Fruit fly (Drosophila melanogaster) whole organism, embryonic: ENCODE data around the gene CAH6.
A peak's percentile ranks its signal among the peaks of the same experiment; 100 is the strongest.

Experiments used
- Abd-B ChIP-seq: fragments of 200-800 bp; sonication (Bioruptor generic); optimal IDR thresholded peaks from 2 replicates; lab custom pipeline; 2018; ENCODE audit warnings: missing biosample characterization, mild to moderate bottlenecking, missing genetic modification characterization, moderate library complexity
- BtbVII ChIP-seq: fragments of 200-800 bp; sonication (Bioruptor generic); optimal IDR thresholded peaks from 3 replicates; lab custom pipeline; 2017; ENCODE audit warnings: missing biosample characterization, mild to moderate bottlenecking, missing genetic modification characterization
- CG10431 ChIP-seq: fragments of 200-800 bp; sonication (Bioruptor generic); optimal IDR thresholded peaks from 3 replicates; lab custom pipeline; 2018; ENCODE audit warnings: missing biosample characterization, mild to moderate bottlenecking, missing genetic modification characterization
- CG11504 ChIP-seq: fragments of 200-800 bp; sonication (Bioruptor generic); optimal IDR thresholded peaks from 3 replicates; lab custom pipeline; 2019; ENCODE audit warnings: missing biosample characterization, mild to moderate bottlenecking, missing genetic modification characterization, moderate library complexity
- CG11723 ChIP-seq: fragments of 200-800 bp; sonication (Bioruptor generic); optimal IDR thresholded peaks from 2 replicates; lab custom pipeline; 2017; ENCODE audit warnings: missing biosample characterization, mild to moderate bottlenecking, missing genetic modification characterization
- CG12155 ChIP-seq: fragments of 200-800 bp; sonication (Bioruptor generic); optimal IDR thresholded peaks from 3 replicates; lab custom pipeline; 2016; ENCODE audit warnings: missing biosample characterization, missing genetic modification characterization
- CG15073 ChIP-seq: fragments of 200-800 bp; sonication (Bioruptor generic); optimal IDR thresholded peaks from 2 replicates; lab custom pipeline; 2016; ENCODE audit warnings: missing biosample characterization, missing genetic modification characterization
- CG15514 ChIP-seq: fragments of 200-800 bp; sonication (Bioruptor generic); optimal IDR thresholded peaks from 3 replicates; lab custom pipeline; 2017; ENCODE audit warnings: missing biosample characterization, missing genetic modification characterization, mild to moderate bottlenecking, moderate library complexity, missing genetic modification reagents
- CG16815 ChIP-seq: fragments of 200-800 bp; sonication (Bioruptor generic); optimal IDR thresholded peaks from 3 replicates; lab custom pipeline; 2017; ENCODE audit warnings: missing biosample characterization, mild to moderate bottlenecking, missing genetic modification characterization
- CG17568 ChIP-seq: fragments of 200-800 bp; sonication (Bioruptor generic); optimal IDR thresholded peaks from 2 replicates; lab custom pipeline; 2018; ENCODE audit warnings: missing biosample characterization, mild to moderate bottlenecking, missing genetic modification characterization, moderate library complexity
- CG18764 ChIP-seq: fragments of 200-800 bp; sonication (Bioruptor generic); optimal IDR thresholded peaks from 3 replicates; lab custom pipeline; 2016; ENCODE audit warnings: missing biosample characterization, missing genetic modification characterization
- CG2875 ChIP-seq: fragments of 200-800 bp; sonication (Bioruptor generic); optimal IDR thresholded peaks from 2 replicates; lab custom pipeline; 2017; ENCODE audit warnings: missing biosample characterization, mild to moderate bottlenecking, missing genetic modification characterization, missing genetic modification reagents
- CG31441 ChIP-seq: fragments of 200-800 bp; sonication (Bioruptor generic); IDR thresholded peaks from 2 replicates; pipeline ENCODE4 v1.3.6; 2022; ENCODE audit warnings: missing biosample characterization, missing genetic modification characterization
- CG43689 ChIP-seq: fragments of 200-800 bp; sonication (Bioruptor generic); IDR thresholded peaks from 2 replicates; pipeline ENCODE4 v1.3.6; 2022; ENCODE audit warnings: missing biosample characterization, missing genetic modification characterization
- CG6813 ChIP-seq: fragments of 200-800 bp; sonication (Bioruptor generic); optimal IDR thresholded peaks from 2 replicates; lab custom pipeline; 2017; ENCODE audit warnings: missing biosample characterization, missing genetic modification characterization, mild to moderate bottlenecking, moderate library complexity, missing genetic modification reagents
- CrebB ChIP-seq: fragments of 200-800 bp; sonication (Bioruptor generic); optimal IDR thresholded peaks from 3 replicates; lab custom pipeline; 2018; ENCODE audit warnings: missing biosample characterization, mild to moderate bottlenecking, missing genetic modification characterization
- Dref ChIP-seq: fragments of 200-800 bp; sonication (Bioruptor generic); IDR thresholded peaks from 2 replicates; pipeline ENCODE4 v1.3.6; 2022; ENCODE audit warnings: missing biosample characterization, missing genetic modification characterization
- Ets65A ChIP-seq: fragments of 200-800 bp; sonication (Bioruptor generic); peaks from one replicate; lab custom pipeline; 2016; ENCODE audit warnings: missing biosample characterization, missing genetic modification characterization
- H2.0 ChIP-seq: fragments of 200-800 bp; sonication (Bioruptor generic); IDR thresholded peaks from 2 replicates; pipeline ENCODE4 v1.3.6; 2022; ENCODE audit warnings: missing biosample characterization, missing genetic modification characterization
- HLH3B ChIP-seq: fragments of 200-800 bp; sonication (Bioruptor generic); IDR thresholded peaks from 2 replicates; pipeline ENCODE4 v1.3.6; 2022; ENCODE audit warnings: missing biosample characterization, missing genetic modification characterization
- HLHmδ ChIP-seq: fragments of 200-800 bp; sonication (Bioruptor generic); optimal IDR thresholded peaks from 2 replicates; lab custom pipeline; 2018; ENCODE audit warnings: missing biosample characterization, mild to moderate bottlenecking, missing genetic modification characterization, moderate library complexity
- Hmx ChIP-seq: fragments of 200-800 bp; sonication (Bioruptor generic); optimal IDR thresholded peaks from 2 replicates; lab custom pipeline; 2016; ENCODE audit warnings: missing biosample characterization, missing genetic modification characterization
- Jarid2 ChIP-seq: fragments of 200-800 bp; sonication (Bioruptor generic); optimal IDR thresholded peaks from 3 replicates; lab custom pipeline; 2017; ENCODE audit warnings: mild to moderate bottlenecking, missing biosample characterization, missing genetic modification reagents, missing genetic modification characterization
- Pdp1 ChIP-seq, 2 experiments: fragments of 200-800 bp; sonication (Bioruptor generic); optimal IDR thresholded peaks; 3 replicates each; lab custom pipeline; 2016; ENCODE audit warnings: missing biosample characterization in 2 of 2, missing genetic modification characterization in 2 of 2, mild to moderate bottlenecking in 1 of 2, moderate library complexity in 1 of 2
- Ptx1 ChIP-seq: fragments of 200-800 bp; sonication (Bioruptor generic); IDR thresholded peaks from 2 replicates; pipeline ENCODE4 v1.3.6; 2022; ENCODE audit warnings: missing biosample characterization, missing genetic modification characterization
- Tbp ChIP-seq: fragments of >200 bp; optimal IDR thresholded peaks from 2 replicates; lab custom pipeline; 2018; ENCODE audit warnings: missing biosample characterization, missing genetic modification characterization
- Trl ChIP-seq, 3 experiments: fragments of >200 bp in 2 of 3; fragments of 200-800 bp in 1 of 3; sonication (Bioruptor generic) in 1 of 3; optimal IDR thresholded peaks; 2 replicates in 1 of 3; 3 replicates in 2 of 3; lab custom pipeline; 2016 to 2017; ENCODE audit warnings: missing biosample characterization in 1 of 3, missing genetic modification characterization in 1 of 3
- ab ChIP-seq: fragments of 200-800 bp; sonication (Bioruptor generic); optimal IDR thresholded peaks from 2 replicates; lab custom pipeline; 2016; ENCODE audit warnings: missing biosample characterization, missing genetic modification characterization
- abd-A ChIP-seq: fragments of 200-800 bp; sonication (Bioruptor generic); optimal IDR thresholded peaks from 3 replicates; lab custom pipeline; 2019; ENCODE audit warnings: missing biosample characterization, mild to moderate bottlenecking, missing genetic modification characterization, moderate library complexity
- dpn ChIP-seq, 2 experiments: fragments of 200-800 bp; sonication (Bioruptor generic); optimal IDR thresholded peaks; 3 replicates each; lab custom pipeline; 2016; ENCODE audit warnings: missing biosample characterization in 2 of 2, missing genetic modification characterization in 2 of 2
- ftz-f1 ChIP-seq: fragments of 200-800 bp; sonication (Bioruptor generic); optimal IDR thresholded peaks from 2 replicates; lab custom pipeline; 2016; ENCODE audit warnings: missing biosample characterization, missing genetic modification characterization
- gro ChIP-seq: fragments of 200-800 bp; sonication (Bioruptor generic); optimal IDR thresholded peaks from 2 replicates; lab custom pipeline; 2016; ENCODE audit warnings: missing biosample characterization, missing genetic modification characterization
- gsb-n ChIP-seq: fragments of 200-800 bp; sonication (Bioruptor generic); optimal IDR thresholded peaks from 3 replicates; lab custom pipeline; 2018; ENCODE audit warnings: missing biosample characterization, mild to moderate bottlenecking, missing genetic modification characterization
- lmd ChIP-seq: fragments of 200-800 bp; sonication (Bioruptor generic); IDR thresholded peaks from 2 replicates; pipeline ENCODE4 v1.3.6; 2022; ENCODE audit warnings: missing biosample characterization, missing genetic modification characterization
- luna ChIP-seq: fragments of 200-800 bp; sonication (Bioruptor generic); optimal IDR thresholded peaks from 2 replicates; lab custom pipeline; 2016; ENCODE audit warnings: missing biosample characterization, missing genetic modification characterization
- nmo ChIP-seq: fragments of 200-800 bp; sonication (Bioruptor generic); optimal IDR thresholded peaks from 2 replicates; lab custom pipeline; 2018; ENCODE audit warnings: missing biosample characterization, mild to moderate bottlenecking, missing genetic modification characterization, moderate library complexity
- pzg ChIP-seq: fragments of 200-800 bp; sonication (Bioruptor generic); optimal IDR thresholded peaks from 3 replicates; lab custom pipeline; 2018; ENCODE audit warnings: missing biosample characterization, mild to moderate bottlenecking, missing genetic modification characterization, moderate library complexity
- ranshi ChIP-seq: fragments of 200-800 bp; sonication (Bioruptor generic); IDR thresholded peaks from 2 replicates; pipeline ENCODE4 v1.3.6; 2022; ENCODE audit warnings: missing biosample characterization, missing genetic modification characterization
- ro ChIP-seq: fragments of 200-800 bp; sonication (Bioruptor generic); IDR thresholded peaks from 2 replicates; pipeline ENCODE4 v1.3.6; 2022; ENCODE audit warnings: missing biosample characterization, missing genetic modification characterization
- sim ChIP-seq: fragments of 200-800 bp; sonication (Bioruptor generic); IDR thresholded peaks from 2 replicates; pipeline ENCODE4 v1.3.6; 2022; ENCODE audit warnings: missing biosample characterization, missing genetic modification characterization
- slbo ChIP-seq: fragments of 200-800 bp; sonication (Bioruptor generic); IDR thresholded peaks from 2 replicates; pipeline ENCODE4 v1.3.6; 2022; ENCODE audit warnings: missing biosample characterization, missing genetic modification characterization
- sna ChIP-seq: fragments of 200-800 bp; sonication (Bioruptor generic); IDR thresholded peaks from 2 replicates; pipeline ENCODE4 v1.3.6; 2022; ENCODE audit warnings: missing biosample characterization, missing genetic modification characterization; ENCODE audit not compliant: partially characterized antibody
- tll ChIP-seq, 2 experiments: fragments of 200-800 bp in 1 of 2; fragments of >200 bp in 1 of 2; sonication (Bioruptor generic) in 1 of 2; optimal IDR thresholded peaks; 2 replicates each; lab custom pipeline; 2017 to 2019; ENCODE audit warnings: missing biosample characterization in 2 of 2, missing genetic modification characterization in 2 of 2, mild to moderate bottlenecking in 1 of 2, moderate library complexity in 1 of 2
- trem ChIP-seq: fragments of 200-800 bp; optimal IDR thresholded peaks from 3 replicates; lab custom pipeline; 2019; ENCODE audit warnings: missing biosample characterization, mild to moderate bottlenecking, missing genetic modification characterization, moderate library complexity
- tup ChIP-seq: fragments of 200-800 bp; sonication (Bioruptor generic); optimal IDR thresholded peaks from 2 replicates; lab custom pipeline; 2016; ENCODE audit warnings: missing biosample characterization, mild to moderate bottlenecking, missing genetic modification characterization, moderate library complexity
- wdn ChIP-seq: fragments of 200-800 bp; sonication (Bioruptor generic); IDR thresholded peaks from 2 replicates; pipeline ENCODE4 v1.3.6; 2022; ENCODE audit warnings: missing biosample characterization, missing genetic modification characterization
- wek ChIP-seq: fragments of 200-800 bp; sonication (Bioruptor generic); optimal IDR thresholded peaks from 3 replicates; lab custom pipeline; 2018; ENCODE audit warnings: missing biosample characterization, mild to moderate bottlenecking, missing genetic modification characterization, moderate library complexity
- z ChIP-seq: fragments of 200-800 bp; sonication (Bioruptor generic); IDR thresholded peaks from 3 replicates; pipeline ENCODE4 v1.3.6; 2022; ENCODE audit warnings: missing biosample characterization, missing genetic modification characterization

The CAH6 gene

dm6 chr3R:31252093-31252962 is 5.1 kb upstream of the CAH6 start, which contains the start of the genes qless and mRpL32 (continued):
- TF ChIP-seq CG11504 (tag; lab: Kevin White, UChicago) = no peak
- peak in 1 of 2 experiments; percentile 13 for TF ChIP-seq tll (GFP tag; optimal IDR thresholded peaks at IDR 0.05; lab: Kevin White, UChicago)
- no peak for TF ChIP-seq gsb-n (tag; lab: Kevin White, UChicago)
- peak; percentile 15 for TF ChIP-seq BtbVII (GFP tag; lab: Kevin White, UChicago)
- TF ChIP-seq tup (GFP tag; lab: Kevin White, UChicago) = no peak
- TF ChIP-seq CG11723 (GFP tag; lab: Kevin White, UChicago) = no peak
- no peak for TF ChIP-seq ro (GFP tag; lab: Robert Waterston, UW)
- 0 out of 2 replicates have a peak, but pooled peaks have one; percentile 41 for TF ChIP-seq ranshi (GFP tag; lab: Robert Waterston, UW)
- TF ChIP-seq abd-A (tag; lab: Kevin White, UChicago) = no peak
- no peak for TF ChIP-seq Abd-B
- TF ChIP-seq wek (GFP tag; lab: Kevin White, UChicago) = no peak
- peak; percentile 34 for TF ChIP-seq CG12155 (GFP tag; lab: Kevin White, UChicago)
- TF ChIP-seq lmd (GFP tag; lab: Robert Waterston, UW) = peak; percentile 82
- TF ChIP-seq CG15514 (GFP tag; lab: Kevin White, UChicago) = peak; percentile 45
- no peak for TF ChIP-seq Jarid2 (GFP tag; lab: Kevin White, UChicago)
- peak; percentile 86 for TF ChIP-seq gro
- TF ChIP-seq z (GFP tag; lab: Robert Waterston, UW) = no peak
- TF ChIP-seq nmo = peak; percentile 71
- TF ChIP-seq HLH3B (GFP tag; lab: Robert Waterston, UW) = peak; percentile 65
- TF ChIP-seq CG16815 = no peak
- no peak for TF ChIP-seq CG17568
- peak; percentile 45 to 68 for TF ChIP-seq dpn (GFP tag; optimal IDR thresholded peaks at IDR 0.05; lab: Kevin White, UChicago)
- TF ChIP-seq CG10431 (GFP tag; lab: Kevin White, UChicago) = no peak
- TF ChIP-seq CG2875 (GFP tag; lab: Kevin White, UChicago) = no peak
- TF ChIP-seq slbo (GFP tag; lab: Robert Waterston, UW) = peak; percentile 60; the same call in 1 of the 2 replicates
- peak; percentile 71 to 99 for TF ChIP-seq Pdp1 (GFP tag; optimal IDR thresholded peaks at IDR 0.05; lab: Kevin White, UChicago)
- no peak for TF ChIP-seq luna (GFP tag; lab: Kevin White, UChicago)
- TF ChIP-seq ab (GFP tag; lab: Kevin White, UChicago) = no peak
- no peak for TF ChIP-seq Tbp
- peak; percentile 52 for TF ChIP-seq trem
- TF ChIP-seq Ptx1 (GFP tag; lab: Robert Waterston, UW) = peak; percentile 86
- no peak for TF ChIP-seq CG6813 (GFP tag; lab: Kevin White, UChicago)
- TF ChIP-seq HLHmδ (GFP tag; lab: Kevin White, UChicago) = peak; percentile 2
- TF ChIP-seq Ets65A = peak; percentile 95
- peak; percentile 66 for TF ChIP-seq pzg (GFP tag; lab: Kevin White, UChicago)
- 0 out of 2 replicates have a peak, but pooled peaks have one; percentile 4 for TF ChIP-seq H2.0 (GFP tag; lab: Robert Waterston, UW)
- TF ChIP-seq CG15073 (GFP tag; lab: Kevin White, UChicago) = no peak
- TF ChIP-seq CrebB (tag; lab: Kevin White, UChicago) = no peak
- no peak for TF ChIP-seq Trl (optimal IDR thresholded peaks at IDR 0.05; lab: Kevin White, UChicago)
- TF ChIP-seq Trl (GFP tag; optimal IDR thresholded peaks at IDR 0.05; lab: Kevin White, UChicago) = peak; percentile 77
- peak; percentile 59 for TF ChIP-seq Dref
- no peak for TF ChIP-seq ftz-f1 (GFP tag; lab: Kevin White, UChicago)
- 0 out of 2 replicates have a peak, but pooled peaks have one; percentile 36 for TF ChIP-seq sim (GFP tag; lab: Robert Waterston, UW)
- peak; percentile 13; the same call in 1 of the 2 replicates for TF ChIP-seq CG43689
- no peak for TF ChIP-seq Hmx (GFP tag; lab: Kevin White, UChicago)
- peak; percentile 79 for TF ChIP-seq CG18764 (GFP tag; lab: Kevin White, UChicago)
- TF ChIP-seq CG31441 (GFP tag; lab: Robert Waterston, UW) = peak; percentile 47; the same call in 1 of the 2 replicates
- no peak for TF ChIP-seq wdn (GFP tag; lab: Robert Waterston, UW)
- TF ChIP-seq sna = peak; percentile 77
